Fruit fly (Drosophila melanogaster) whole organism, wandering third instar larva: Measurements from ENCODE around the gene CG13384.
A peak's percentile ranks its signal among the peaks of the same experiment; 100 is the strongest.

Source experiments
- Abd-B ChIP-seq: fragments of >200 bp; optimal IDR thresholded peaks from 2 replicates; lab custom pipeline; 2017; ENCODE audit warnings: missing biosample characterization, missing genetic modification characterization
- CG32264 ChIP-seq: fragments of 200-800 bp; sonication (Bioruptor generic); optimal IDR thresholded peaks from 2 replicates; lab custom pipeline; 2016; ENCODE audit warnings: missing biosample characterization, missing genetic modification characterization
- CG9705 ChIP-seq: fragments of 200-800 bp; sonication (Bioruptor generic); optimal IDR thresholded peaks from 2 replicates; lab custom pipeline; 2018; ENCODE audit warnings: missing biosample characterization, mild to moderate bottlenecking, missing genetic modification characterization
- CrebA ChIP-seq: fragments of 200-800 bp; sonication (Bioruptor generic); optimal IDR thresholded peaks from 2 replicates; lab custom pipeline; 2016; ENCODE audit warnings: missing biosample characterization, mild to moderate bottlenecking, missing genetic modification characterization, borderline replicate concordance
- Dfd ChIP-seq: fragments of >200 bp; optimal IDR thresholded peaks from 2 replicates; lab custom pipeline; 2017; ENCODE audit warnings: missing biosample characterization, missing genetic modification characterization
- Dif ChIP-seq: fragments of 200-275, 200-300 bp; sonication (Bioruptor generic); optimal IDR thresholded peaks from 2 replicates; lab custom pipeline; 2018; ENCODE audit warnings: missing biosample characterization, missing genetic modification characterization; ENCODE audit not compliant: partially characterized antibody
- GATAd ChIP-seq: sonication (Bioruptor generic); optimal IDR thresholded peaks from 2 replicates; lab custom pipeline; 2016; ENCODE audit warnings: missing biosample characterization, missing genetic modification characterization
- HLH106 ChIP-seq: fragments of 200-800 bp; optimal IDR thresholded peaks from 3 replicates; lab custom pipeline; 2019; ENCODE audit warnings: missing biosample characterization, mild to moderate bottlenecking, missing genetic modification characterization, moderate library complexity
- Hnf4 ChIP-seq: fragments of 200-800 bp; sonication (Bioruptor generic); optimal IDR thresholded peaks from 2 replicates; lab custom pipeline; 2016; ENCODE audit warnings: missing biosample characterization, mild to moderate bottlenecking, missing genetic modification characterization
- Hr78 ChIP-seq: fragments of >200 bp; optimal IDR thresholded peaks from 2 replicates; lab custom pipeline; 2017; ENCODE audit warnings: missing biosample characterization, missing genetic modification characterization
- Hr83 ChIP-seq: fragments of 200-300 bp; sonication (Bioruptor generic); optimal IDR thresholded peaks from 2 replicates; lab custom pipeline; 2016; ENCODE audit warnings: missing biosample characterization, mild to moderate bottlenecking, missing genetic modification characterization, moderate library complexity; ENCODE audit not compliant: poor library complexity, severe bottlenecking
- Jra ChIP-seq: sonication (Bioruptor generic); optimal IDR thresholded peaks from 2 replicates; lab custom pipeline; 2016; ENCODE audit warnings: missing biosample characterization, missing genetic modification characterization
- Mio ChIP-seq: sonication (Bioruptor generic); optimal IDR thresholded peaks from 2 replicates; lab custom pipeline; 2016; ENCODE audit warnings: missing biosample characterization, missing genetic modification characterization
- Myc ChIP-seq: fragments of >200 bp; optimal IDR thresholded peaks from 2 replicates; lab custom pipeline; 2017
- N ChIP-seq: fragments of >200 bp; optimal IDR thresholded peaks from 2 replicates; lab custom pipeline; 2018; ENCODE audit warnings: missing biosample characterization, missing external identifiers, missing genetic modification characterization
- OdsH ChIP-seq: fragments of 200-800 bp; sonication (Bioruptor generic); optimal IDR thresholded peaks from 2 replicates; lab custom pipeline; 2016; ENCODE audit warnings: missing biosample characterization, mild to moderate bottlenecking, missing genetic modification characterization
- Rel ChIP-seq, 2 experiments: fragments of 200-800 bp; sonication (Bioruptor generic) in 1 of 2; optimal IDR thresholded peaks; 2 replicates in 1 of 2; 3 replicates in 1 of 2; lab custom pipeline; 2016 to 2019; ENCODE audit warnings: mild to moderate bottlenecking in 2 of 2, missing biosample characterization in 2 of 2, missing genetic modification characterization in 2 of 2, moderate library complexity in 1 of 2
- Sp1 ChIP-seq: fragments of 200-800 bp; sonication (Bioruptor generic); optimal IDR thresholded peaks from 3 replicates; lab custom pipeline; 2019; ENCODE audit warnings: missing biosample characterization, mild to moderate bottlenecking, missing genetic modification characterization, moderate library complexity
- Vsx2 ChIP-seq: fragments of 200-300, 225-300 bp; sonication (Bioruptor generic); optimal IDR thresholded peaks from 2 replicates; lab custom pipeline; 2018; ENCODE audit warnings: missing biosample characterization, missing genetic modification characterization; ENCODE audit not compliant: partially characterized antibody
- br ChIP-seq: fragments of 200-800 bp; sonication (Bioruptor generic); optimal IDR thresholded peaks from 2 replicates; lab custom pipeline; 2016; ENCODE audit warnings: missing biosample characterization, missing genetic modification characterization
- brk ChIP-seq: fragments of 200-800 bp; sonication (Bioruptor generic); optimal IDR thresholded peaks from 2 replicates; lab custom pipeline; 2016; ENCODE audit warnings: missing biosample characterization, mild to moderate bottlenecking, missing genetic modification characterization
- dl ChIP-seq, 2 experiments: fragments of 175-275, 200-275 bp in 1 of 2; fragments of 200-275 bp in 1 of 2; sonication (Bioruptor generic); optimal IDR thresholded peaks; lab custom pipeline; 2018; ENCODE audit warnings: mild to moderate bottlenecking in 2 of 2, missing biosample characterization in 2 of 2, missing genetic modification characterization in 2 of 2, moderate library complexity in 2 of 2; ENCODE audit not compliant: partially characterized antibody in 2 of 2, insufficient read depth in 1 of 2
- dsf ChIP-seq: sonication (Bioruptor generic); optimal IDR thresholded peaks from 2 replicates; lab custom pipeline; 2016; ENCODE audit warnings: missing biosample characterization, missing genetic modification characterization, borderline replicate concordance
- ey ChIP-seq: fragments of 200-800 bp; sonication (Bioruptor generic); optimal IDR thresholded peaks from 2 replicates; lab custom pipeline; 2016; ENCODE audit warnings: missing biosample characterization, missing genetic modification characterization
- foxo ChIP-seq, 2 experiments: fragments of 200-800 bp; sonication (Bioruptor generic); optimal IDR thresholded peaks; 2 replicates in 1 of 2; 3 replicates in 1 of 2; lab custom pipeline; 2016 to 2017; ENCODE audit warnings: missing biosample characterization in 2 of 2, missing genetic modification characterization in 2 of 2
- fru ChIP-seq: fragments of 200-800 bp; sonication (Bioruptor generic); optimal IDR thresholded peaks from 3 replicates; lab custom pipeline; 2016; ENCODE audit warnings: missing biosample characterization, mild to moderate bottlenecking, missing genetic modification characterization
- h ChIP-seq: fragments of 200-800 bp; sonication (Bioruptor generic); optimal IDR thresholded peaks from 3 replicates; lab custom pipeline; 2016; ENCODE audit warnings: missing biosample characterization, mild to moderate bottlenecking, missing genetic modification characterization
- jim ChIP-seq: fragments of 175-275, 200-325 bp; sonication (Bioruptor generic); optimal IDR thresholded peaks from 2 replicates; lab custom pipeline; 2016; ENCODE audit warnings: missing biosample characterization, mild to moderate bottlenecking, missing genetic modification characterization
- lola ChIP-seq: fragments of >200 bp; optimal IDR thresholded peaks from 2 replicates; lab custom pipeline; 2017; ENCODE audit warnings: missing biosample characterization, missing genetic modification characterization
- psq ChIP-seq: fragments of 200-800 bp; sonication (Bioruptor generic); optimal IDR thresholded peaks from 3 replicates; lab custom pipeline; 2017; ENCODE audit warnings: missing biosample characterization, mild to moderate bottlenecking, missing genetic modification characterization, moderate library complexity
- rgr ChIP-seq: fragments of 200-800 bp; sonication (Bioruptor generic); optimal IDR thresholded peaks from 3 replicates; lab custom pipeline; 2016; ENCODE audit warnings: missing biosample characterization, mild to moderate bottlenecking, missing genetic modification characterization
- sage ChIP-seq: fragments of 200-800 bp; sonication (Bioruptor generic); optimal IDR thresholded peaks from 2 replicates; lab custom pipeline; 2016; ENCODE audit warnings: missing biosample characterization, mild to moderate bottlenecking, missing genetic modification characterization
- sv ChIP-seq: fragments of 200-800 bp; sonication (Bioruptor generic); optimal IDR thresholded peaks from 3 replicates; lab custom pipeline; 2016; ENCODE audit warnings: missing biosample characterization, missing genetic modification characterization
- tai ChIP-seq: sonication (Bioruptor generic); optimal IDR thresholded peaks from 2 replicates; lab custom pipeline; 2016; ENCODE audit warnings: missing biosample characterization, missing genetic modification characterization
- usp ChIP-seq: fragments of >200 bp; optimal IDR thresholded peaks from 2 replicates; lab custom pipeline; 2017; ENCODE audit warnings: missing biosample characterization, missing genetic modification characterization
- woc ChIP-seq: sonication (Bioruptor generic); optimal IDR thresholded peaks from 2 replicates; lab custom pipeline; 2016; ENCODE audit warnings: missing biosample characterization, mild to moderate bottlenecking, missing genetic modification characterization

CG13384 gene

DNA sequence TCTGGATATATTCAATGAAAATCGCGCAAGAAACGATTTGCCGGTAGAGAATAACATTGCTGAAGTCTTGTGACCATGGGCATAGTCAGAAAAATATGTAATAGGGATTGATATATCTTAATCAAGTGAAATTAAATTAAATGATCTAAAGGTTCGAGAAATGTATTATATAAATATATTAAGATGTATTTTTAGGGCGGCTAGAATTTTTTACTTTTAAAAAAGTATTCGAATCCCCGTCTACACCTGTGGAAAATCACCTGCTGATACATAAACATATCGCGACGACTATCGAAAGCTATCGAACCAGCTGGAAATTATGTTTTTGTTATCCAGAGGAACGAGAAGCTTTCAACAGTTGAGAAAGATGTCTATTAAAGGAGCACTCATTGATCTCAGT, 7.5 kb upstream of the CG13384 start, which contains the start of the genes CG13390 and CG17294 (continued):
- TF ChIP-seq woc (GFP tag; lab: Kevin White, UChicago) (peak; percentile 95), Rel (GFP tag; optimal IDR thresholded peaks at IDR 0.05; lab: Kevin White, UChicago) (peak; percentile 97), Rel (tag; optimal IDR thresholded peaks at IDR 0.05; lab: Kevin White, UChicago) (peak; percentile 95), ey (GFP tag; lab: Kevin White, UChicago) (peak; percentile 97), Hr83 (peak; percentile 83), Myc (lab: Kevin White, UChicago) (no peak), tai (GFP tag; lab: Kevin White, UChicago) (no peak), usp (no peak), Sp1 (GFP tag; lab: Kevin White, UChicago) (peak; percentile 100), Abd-B (GFP tag; lab: Kevin White, UChicago) (no peak), lola (GFP tag; lab: Kevin White, UChicago) (no peak), foxo (GFP tag; optimal IDR thresholded peaks at IDR 0.05; lab: Kevin White, UChicago) (peak; percentile 87 to 100)
- TF ChIP-seq, all 38 proteins: peak for 25

DNA sequence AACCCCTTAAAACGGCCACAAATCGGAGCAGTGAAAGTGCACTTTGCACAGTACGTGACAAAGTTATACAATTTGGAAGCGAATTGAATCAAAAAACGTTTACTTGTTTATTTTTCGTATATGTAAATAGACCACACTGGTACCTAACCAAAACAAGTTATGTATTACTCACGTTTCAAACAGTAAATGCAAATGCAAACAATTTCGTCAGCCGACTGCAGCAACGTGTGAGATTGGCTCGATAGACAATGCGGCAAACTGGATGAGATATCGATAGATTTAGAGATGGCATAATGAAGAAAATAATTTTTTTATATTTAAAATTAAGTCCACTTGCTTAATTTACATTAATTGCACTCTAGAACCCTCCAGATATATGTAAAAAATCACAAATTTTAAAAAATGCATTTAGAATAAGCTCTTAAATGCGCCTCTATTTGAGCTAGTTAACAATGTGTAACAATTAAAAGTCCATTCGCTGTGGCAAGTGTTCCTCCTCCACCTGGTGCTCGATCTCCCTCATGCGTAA, 2.7 kb upstream of the CG13384 start, which contains the start of gene AlaRS:
Gene AlaRS, minus strand, starts transcription at position 257 of the 529 bp plus-strand sequence.
- TF ChIP-seq br, result peak; percentile 42
- peak; percentile 42 for TF ChIP-seq ey (GFP tag; lab: Kevin White, UChicago)
- TF ChIP-seq Vsx2 (GFP tag; lab: Kevin White, UChicago), result no peak
- peak; percentile 65 for TF ChIP-seq brk
- TF ChIP-seq Jra (GFP tag; lab: Kevin White, UChicago), result peak; percentile 31
- TF ChIP-seq h (GFP tag; lab: Kevin White, UChicago), result peak; percentile 76
- TF ChIP-seq woc (GFP tag; lab: Kevin White, UChicago), result peak; percentile 57
- peak; percentile 63 for TF ChIP-seq fru (GFP tag; lab: Kevin White, UChicago)
- TF ChIP-seq Rel (GFP tag; optimal IDR thresholded peaks at IDR 0.05; lab: Kevin White, UChicago), result no peak
- peak; percentile 24 for TF ChIP-seq Rel (tag; optimal IDR thresholded peaks at IDR 0.05; lab: Kevin White, UChicago)
- peak; percentile 30 for TF ChIP-seq sv
- TF ChIP-seq CG9705 (GFP tag; lab: Kevin White, UChicago), result peak; percentile 40
- TF ChIP-seq N, result no peak
- TF ChIP-seq psq (GFP tag; lab: Kevin White, UChicago), result peak; percentile 52
- TF ChIP-seq sage (GFP tag; lab: Kevin White, UChicago), result peak; percentile 70
- peak in 1 of 2 experiments; percentile 66 for TF ChIP-seq foxo (GFP tag; optimal IDR thresholded peaks at IDR 0.05; lab: Kevin White, UChicago)
- no peak for TF ChIP-seq CG32264 (GFP tag; lab: Kevin White, UChicago)
- peak; percentile 57 for TF ChIP-seq OdsH (GFP tag; lab: Kevin White, UChicago)
- no peak for TF ChIP-seq lola (GFP tag; lab: Kevin White, UChicago)
- TF ChIP-seq dl (GFP tag; optimal IDR thresholded peaks at IDR 0.05; lab: Kevin White, UChicago; ENCODE audit: insufficient read depth in 1 of 2, partially characterized antibody in 2 of 2), result no peak
- no peak for TF ChIP-seq jim
- TF ChIP-seq Hr83, result no peak
- TF ChIP-seq dsf (GFP tag; lab: Kevin White, UChicago), result peak; percentile 15
- peak; percentile 53 for TF ChIP-seq HLH106 (tag; lab: Kevin White, UChicago)
- peak; percentile 76 for TF ChIP-seq Hnf4 (GFP tag; lab: Kevin White, UChicago)
- no peak for TF ChIP-seq Abd-B (GFP tag; lab: Kevin White, UChicago)
- TF ChIP-seq rgr (GFP tag; lab: Kevin White, UChicago), result peak; percentile 69
- peak; percentile 56 for TF ChIP-seq Sp1 (GFP tag; lab: Kevin White, UChicago)
- no peak for TF ChIP-seq Mio (GFP tag; lab: Kevin White, UChicago)
- no peak for TF ChIP-seq tai (GFP tag; lab: Kevin White, UChicago)
- TF ChIP-seq, all 38 proteins: peak for 19

- TF ChIP-seq fru (GFP tag; lab: Kevin White, UChicago) (peak; percentile 90), Dif (GFP tag; lab: Kevin White, UChicago) (no peak), Vsx2 (GFP tag; lab: Kevin White, UChicago) (no peak), Myc (lab: Kevin White, UChicago) (peak; percentile 46), N (no peak), Hr78 (GFP tag; lab: Kevin White, UChicago) (no peak), dsf (GFP tag; lab: Kevin White, UChicago) (peak; percentile 30), brk (peak; percentile 84), Mio (GFP tag; lab: Kevin White, UChicago) (peak; percentile 23), Abd-B (GFP tag; lab: Kevin White, UChicago) (no peak), Jra (GFP tag; lab: Kevin White, UChicago) (peak; percentile 83), ey (GFP tag; lab: Kevin White, UChicago) (peak; percentile 73), OdsH (GFP tag; lab: Kevin White, UChicago) (peak; percentile 74), Dfd (GFP tag; lab: Kevin White, UChicago) (no peak), psq (GFP tag; lab: Kevin White, UChicago) (peak; percentile 70), Sp1 (GFP tag; lab: Kevin White, UChicago) (peak; percentile 64), Hr83 (peak; percentile 94), Rel (GFP tag; optimal IDR thresholded peaks at IDR 0.05; lab: Kevin White, UChicago) (no peak), Rel (tag; optimal IDR thresholded peaks at IDR 0.05; lab: Kevin White, UChicago) (peak; percentile 76), usp (no peak), sv (peak; percentile 71), dl (GFP tag; optimal IDR thresholded peaks at IDR 0.05; lab: Kevin White, UChicago; ENCODE audit: insufficient read depth in 1 of 2, partially characterized antibody in 2 of 2) (no peak), woc (GFP tag; lab: Kevin White, UChicago) (peak; percentile 45), HLH106 (tag; lab: Kevin White, UChicago) (peak; percentile 68), sage (GFP tag; lab: Kevin White, UChicago) (peak; percentile 46), Hnf4 (GFP tag; lab: Kevin White, UChicago) (peak; percentile 92), br (peak; percentile 85), CrebA (GFP tag; lab: Kevin White, UChicago) (no peak), rgr (GFP tag; lab: Kevin White, UChicago) (peak; percentile 90), CG32264 (GFP tag; lab: Kevin White, UChicago) (peak; percentile 49), jim (peak; percentile 36), GATAd (GFP tag; lab: Kevin White, UChicago) (no peak), foxo (GFP tag; optimal IDR thresholded peaks at IDR 0.05; lab: Kevin White, UChicago) (peak; percentile 24 to 88), lola (GFP tag; lab: Kevin White, UChicago) (no peak), CG9705 (GFP tag; lab: Kevin White, UChicago) (peak; percentile 37), tai (GFP tag; lab: Kevin White, UChicago) (no peak)
Observed at dm6 chr2L:8382646-8383045, 1.6 kb upstream of the CG13384 start, which contains the start of the genes CG13392 and Rcd4. Gene CG13392, minus strand, starts transcription at chr2L:8382807. Gene Rcd4, plus strand, starts transcription at chr2L:8382861.
